Fruit fly (Drosophila melanogaster) whole organism, embryonic: ENCODE measurements around the gene Vps2.

ENCODE experiments used
- ATbp ChIP-seq: fragments of 200-800 bp; sonication (Bioruptor generic); optimal IDR thresholded peaks from 2 replicates; lab custom pipeline; 2017; ENCODE audit warnings: missing biosample characterization, mild to moderate bottlenecking, missing genetic modification characterization, missing genetic modification reagents
- Blimp-1 ChIP-seq: fragments of 200-800 bp; sonication (Bioruptor generic); optimal IDR thresholded peaks from 3 replicates; lab custom pipeline; 2018; ENCODE audit warnings: missing biosample characterization, missing genetic modification characterization, mild to moderate bottlenecking, moderate library complexity, missing genetic modification reagents
- CG10267 ChIP-seq: fragments of 200-800 bp; sonication (Bioruptor generic); optimal IDR thresholded peaks from 2 replicates; lab custom pipeline; 2018; ENCODE audit warnings: missing biosample characterization, mild to moderate bottlenecking, missing genetic modification characterization, moderate library complexity
- CG10565 ChIP-seq: fragments of 200-800 bp; sonication (Bioruptor generic); optimal IDR thresholded peaks from 3 replicates; lab custom pipeline; 2016; ENCODE audit warnings: missing biosample characterization, mild to moderate bottlenecking, missing genetic modification characterization
- CG10979 ChIP-seq: fragments of 200-800 bp; sonication (Bioruptor generic); optimal IDR thresholded peaks from 2 replicates; lab custom pipeline; 2018; ENCODE audit warnings: missing biosample characterization, mild to moderate bottlenecking, missing genetic modification characterization, moderate library complexity
- CG11093 ChIP-seq: fragments of 200-800 bp; sonication (Bioruptor generic); IDR thresholded peaks from 3 replicates; pipeline ENCODE4 v1.3.6; 2022; ENCODE audit warnings: missing biosample characterization, missing genetic modification characterization
- CG11247 ChIP-seq: fragments of 200-800 bp; sonication (Bioruptor generic); IDR thresholded peaks from 2 replicates; pipeline ENCODE4 v1.3.6; 2022; ENCODE audit warnings: missing biosample characterization, missing genetic modification characterization
- CG11504 ChIP-seq: fragments of 200-800 bp; sonication (Bioruptor generic); optimal IDR thresholded peaks from 3 replicates; lab custom pipeline; 2019; ENCODE audit warnings: missing biosample characterization, mild to moderate bottlenecking, missing genetic modification characterization, moderate library complexity
- CG11695 ChIP-seq: fragments of 200-800 bp; sonication (Bioruptor generic); IDR thresholded peaks from 3 replicates; pipeline ENCODE4 v1.3.6; 2022; ENCODE audit warnings: missing biosample characterization, missing genetic modification characterization
- CG13775 ChIP-seq: fragments of 200-800 bp; sonication (Bioruptor generic); optimal IDR thresholded peaks from 3 replicates; lab custom pipeline; 2017; ENCODE audit warnings: missing biosample characterization, mild to moderate bottlenecking, missing genetic modification characterization
- CG1529 ChIP-seq: fragments of 200-800 bp; sonication (Bioruptor generic); optimal IDR thresholded peaks from 3 replicates; lab custom pipeline; 2018; ENCODE audit warnings: missing biosample characterization, missing genetic modification characterization
- CG1603 ChIP-seq: fragments of 200-800 bp; sonication (Bioruptor generic); optimal IDR thresholded peaks from 2 replicates; lab custom pipeline; 2019; ENCODE audit warnings: missing biosample characterization, mild to moderate bottlenecking, missing genetic modification characterization, moderate library complexity
- CG17328 ChIP-seq: fragments of 200-800 bp; sonication (Bioruptor generic); IDR thresholded peaks from 2 replicates; pipeline ENCODE4 v1.3.6; 2022; ENCODE audit warnings: missing biosample characterization, missing genetic modification characterization
- CG17361 ChIP-seq: fragments of 200-800 bp; sonication (Bioruptor generic); IDR thresholded peaks from 3 replicates; pipeline ENCODE4 v1.3.6; 2022; ENCODE audit warnings: missing biosample characterization, missing genetic modification characterization
- CG18476 ChIP-seq: fragments of 200-800 bp; sonication (Bioruptor generic); optimal IDR thresholded peaks from 2 replicates; lab custom pipeline; 2016; ENCODE audit warnings: missing biosample characterization, mild to moderate bottlenecking, missing genetic modification characterization
- CG31441 ChIP-seq: fragments of 200-800 bp; sonication (Bioruptor generic); IDR thresholded peaks from 2 replicates; pipeline ENCODE4 v1.3.6; 2022; ENCODE audit warnings: missing biosample characterization, missing genetic modification characterization
- CG3726 ChIP-seq: fragments of 200-800 bp; sonication (Bioruptor generic); IDR thresholded peaks from 3 replicates; pipeline ENCODE4, ENCODE4 v1.3.6; 2022; ENCODE audit warnings: missing biosample characterization, missing genetic modification characterization
- CG3847 ChIP-seq: fragments of 200-800 bp; sonication (Bioruptor generic); IDR thresholded peaks from 2 replicates; pipeline ENCODE4 v1.3.6; 2022; ENCODE audit warnings: missing biosample characterization, missing genetic modification characterization
- Dbx ChIP-seq: fragments of 200-800 bp; sonication (Bioruptor generic); IDR thresholded peaks from 3 replicates; pipeline ENCODE4 v1.3.6; 2022; ENCODE audit warnings: missing biosample characterization, missing genetic modification characterization
- Dek ChIP-seq: fragments of 200-800 bp; sonication (Bioruptor generic); optimal IDR thresholded peaks from 3 replicates; lab custom pipeline; 2019; ENCODE audit warnings: missing biosample characterization, mild to moderate bottlenecking, missing genetic modification characterization, moderate library complexity
- Dip2 ChIP-seq: fragments of 200-800 bp; sonication (Bioruptor generic); IDR thresholded peaks from 2 replicates; pipeline ENCODE4 v1.3.6; 2022; ENCODE audit warnings: missing biosample characterization, missing genetic modification characterization
- Hey ChIP-seq: fragments of 200-800 bp; sonication (Bioruptor generic); optimal IDR thresholded peaks from 3 replicates; lab custom pipeline; 2018; ENCODE audit warnings: missing biosample characterization, mild to moderate bottlenecking, missing genetic modification characterization
- Hr51 ChIP-seq, 2 experiments: fragments of 200-800 bp; sonication (Bioruptor generic); optimal IDR thresholded peaks; 2 replicates in 1 of 2; 3 replicates in 1 of 2; lab custom pipeline; 2016 to 2018; ENCODE audit warnings: missing biosample characterization in 2 of 2, missing genetic modification characterization in 2 of 2, mild to moderate bottlenecking in 1 of 2, moderate library complexity in 1 of 2
- MTF-1 ChIP-seq: fragments of 200-800 bp; sonication (Bioruptor generic); optimal IDR thresholded peaks from 2 replicates; lab custom pipeline; 2018; ENCODE audit warnings: missing biosample characterization, mild to moderate bottlenecking, missing genetic modification characterization, borderline replicate concordance
- Mrtf ChIP-seq: fragments of 200-800 bp; sonication (Bioruptor generic); IDR thresholded peaks from 3 replicates; pipeline ENCODE4 v1.3.6; 2022; ENCODE audit warnings: missing biosample characterization, missing genetic modification characterization
- Myb ChIP-seq: fragments of 200-800 bp; sonication (Bioruptor generic); optimal IDR thresholded peaks from 2 replicates; lab custom pipeline; 2016; ENCODE audit warnings: missing biosample characterization, missing genetic modification characterization
- Sox100B ChIP-seq: fragments of 200-800 bp; sonication (Bioruptor generic); optimal IDR thresholded peaks from 3 replicates; lab custom pipeline; 2018; ENCODE audit warnings: missing biosample characterization, mild to moderate bottlenecking, missing genetic modification characterization
- Spps ChIP-seq: fragments of 200-800 bp; sonication (Bioruptor generic); optimal IDR thresholded peaks from 2 replicates; lab custom pipeline; 2018; ENCODE audit warnings: missing biosample characterization, mild to moderate bottlenecking, missing genetic modification characterization
- Sry-δ ChIP-seq: fragments of 200-800 bp; sonication (Bioruptor generic); optimal IDR thresholded peaks from 2 replicates; lab custom pipeline; 2016; ENCODE audit warnings: missing biosample characterization, missing genetic modification characterization
- bbx ChIP-seq: fragments of 200-800 bp; sonication (Bioruptor generic); IDR thresholded peaks from 2 replicates; pipeline ENCODE4 v1.3.6; 2022; ENCODE audit warnings: missing biosample characterization, missing genetic modification characterization; ENCODE audit not compliant: partially characterized antibody
- bowl ChIP-seq: fragments of 200-800 bp; sonication (Bioruptor generic); IDR thresholded peaks from 2 replicates; pipeline ENCODE4 v1.3.6; 2022; ENCODE audit warnings: missing biosample characterization, missing genetic modification characterization
- cad ChIP-seq: fragments of >200 bp; optimal IDR thresholded peaks from 2 replicates; lab custom pipeline; 2017; ENCODE audit warnings: missing biosample characterization, missing genetic modification characterization
- caup ChIP-seq: fragments of 200-800 bp; sonication (Bioruptor generic); optimal IDR thresholded peaks from 3 replicates; lab custom pipeline; 2017; ENCODE audit warnings: missing biosample characterization, mild to moderate bottlenecking, missing genetic modification characterization, moderate library complexity; ENCODE audit not compliant: severe bottlenecking
- dpn ChIP-seq, 2 experiments: fragments of 200-800 bp; sonication (Bioruptor generic); optimal IDR thresholded peaks; 3 replicates each; lab custom pipeline; 2016; ENCODE audit warnings: missing biosample characterization in 2 of 2, missing genetic modification characterization in 2 of 2
- fd96Cb ChIP-seq: fragments of 200-800 bp; sonication (Bioruptor generic); optimal IDR thresholded peaks from 2 replicates; lab custom pipeline; 2018; ENCODE audit warnings: missing biosample characterization, mild to moderate bottlenecking, missing genetic modification characterization, moderate library complexity
- gsb ChIP-seq: fragments of 200-800 bp; sonication (Bioruptor generic); IDR thresholded peaks from 2 replicates; pipeline ENCODE4 v1.3.6; 2022; ENCODE audit warnings: missing biosample characterization, missing genetic modification characterization
- ind ChIP-seq: fragments of 200-800 bp; sonication (Bioruptor generic); optimal IDR thresholded peaks from 3 replicates; lab custom pipeline; 2016; ENCODE audit warnings: missing biosample characterization, missing genetic modification characterization
- inv ChIP-seq: fragments of 200-800 bp; sonication (Bioruptor generic); IDR thresholded peaks from 2 replicates; pipeline ENCODE4 v1.3.6; 2022; ENCODE audit warnings: missing biosample characterization, missing genetic modification characterization; ENCODE audit not compliant: partially characterized antibody
- jing ChIP-seq: fragments of 200-800 bp; sonication (Bioruptor generic); optimal IDR thresholded peaks from 2 replicates; lab custom pipeline; 2018; ENCODE audit warnings: missing biosample characterization, mild to moderate bottlenecking, missing genetic modification characterization
- kah ChIP-seq: fragments of 200-800 bp; sonication (Bioruptor generic); optimal IDR thresholded peaks from 2 replicates; lab custom pipeline; 2018; ENCODE audit warnings: missing biosample characterization, mild to moderate bottlenecking, missing genetic modification characterization
- lilli ChIP-seq: fragments of 200-800 bp; sonication (Bioruptor generic); optimal IDR thresholded peaks from 3 replicates; lab custom pipeline; 2016; ENCODE audit warnings: missing biosample characterization, missing genetic modification characterization
- luna ChIP-seq: fragments of 200-800 bp; sonication (Bioruptor generic); optimal IDR thresholded peaks from 2 replicates; lab custom pipeline; 2016; ENCODE audit warnings: missing biosample characterization, missing genetic modification characterization
- nau ChIP-seq: fragments of 200-800 bp; sonication (Bioruptor generic); optimal IDR thresholded peaks from 3 replicates; lab custom pipeline; 2017; ENCODE audit warnings: missing biosample characterization, mild to moderate bottlenecking, missing genetic modification characterization, missing genetic modification reagents
- nerfin-1 ChIP-seq: fragments of 200-800 bp; sonication (Bioruptor generic); optimal IDR thresholded peaks from 3 replicates; lab custom pipeline; 2019; ENCODE audit warnings: missing biosample characterization, mild to moderate bottlenecking, missing genetic modification characterization, moderate library complexity
- prd ChIP-seq, 3 experiments: fragments of >200 bp in 2 of 3; fragments of 200-800 bp in 1 of 3; sonication (Bioruptor generic) in 1 of 3; optimal IDR thresholded peaks in 2 of 3; IDR thresholded peaks in 1 of 3; 2 replicates in 2 of 3; 3 replicates in 1 of 3; pipeline versions ENCODE4 v1.3.6 to Lab custom; 2017 to 2022; ENCODE audit warnings: missing biosample characterization in 1 of 3, missing genetic modification characterization in 1 of 3
- run ChIP-seq: fragments of 200-800 bp; sonication (Bioruptor generic); optimal IDR thresholded peaks from 3 replicates; lab custom pipeline; 2018; ENCODE audit warnings: missing biosample characterization, mild to moderate bottlenecking, missing genetic modification characterization
- z ChIP-seq: fragments of 200-800 bp; sonication (Bioruptor generic); IDR thresholded peaks from 3 replicates; pipeline ENCODE4 v1.3.6; 2022; ENCODE audit warnings: missing biosample characterization, missing genetic modification characterization
- zf30C ChIP-seq: fragments of 200-800 bp; sonication (Bioruptor generic); optimal IDR thresholded peaks from 3 replicates; lab custom pipeline; 2018; ENCODE audit warnings: missing biosample characterization, mild to moderate bottlenecking, missing genetic modification characterization

Gene Vps2

dm6 chr3R:26098502-26099210, 46.0 kb downstream of the Vps2 start, which contains the start of gene dysf (continued):
- TF ChIP-seq Dek (peak; percentile 8), Myb (GFP tag; lab: Kevin White, UChicago) (no peak), CG11695 (GFP tag; lab: Robert Waterston, UW) (peak; percentile 72), CG17328 (GFP tag; lab: Robert Waterston, UW) (peak; percentile 40; the same call in 1 of the 2 replicates), Hey (no peak), ind (GFP tag; lab: Kevin White, UChicago) (peak; percentile 20), nerfin-1 (tag; lab: Kevin White, UChicago) (peak; percentile 60), caup (GFP tag; lab: Kevin White, UChicago) (peak; percentile 25), CG10565 (no peak), Sry-δ (no peak), CG1603 (tag; lab: Kevin White, UChicago) (no peak), CG3847 (GFP tag; lab: Robert Waterston, UW) (peak; percentile 46; the same call in 1 of the 2 replicates), CG13775 (peak; percentile 71), CG11093 (GFP tag; lab: Robert Waterston, UW) (no peak), Dbx (GFP tag; lab: Robert Waterston, UW) (0 out of 3 replicates have a peak, but pooled peaks have one; percentile 11), lilli (GFP tag; lab: Kevin White, UChicago) (no peak), CG18476 (GFP tag; lab: Kevin White, UChicago) (peak; percentile 47), Spps (tag; lab: Kevin White, UChicago) (peak; percentile 54), zf30C (GFP tag; lab: Kevin White, UChicago) (peak; percentile 84), Hr51 (GFP tag; optimal IDR thresholded peaks at IDR 0.05; lab: Kevin White, UChicago) (peak in 1 of 2 experiments; percentile 83), CG3726 (no peak), gsb (GFP tag; lab: Robert Waterston, UW) (no peak), nau (GFP tag; lab: Kevin White, UChicago) (no peak), Sox100B (GFP tag; lab: Kevin White, UChicago) (peak; percentile 85), Blimp-1 (GFP tag; lab: Kevin White, UChicago) (peak; percentile 71), run (tag; lab: Kevin White, UChicago) (no peak), CG31441 (GFP tag; lab: Robert Waterston, UW) (peak; percentile 90), Dip2 (GFP tag; lab: Robert Waterston, UW) (no peak), CG10979 (tag; lab: Kevin White, UChicago) (peak; percentile 89), CG1529 (GFP tag; lab: Kevin White, UChicago) (no peak), Mrtf (GFP tag; lab: Robert Waterston, UW) (no peak), CG17361 (GFP tag; lab: Robert Waterston, UW) (peak; percentile 94), inv (no peak), jing (GFP tag; lab: Kevin White, UChicago) (no peak), bbx (no peak), bowl (GFP tag; lab: Robert Waterston, UW) (no peak), CG11504 (tag; lab: Kevin White, UChicago) (peak; percentile 86), kah (GFP tag; lab: Kevin White, UChicago) (no peak), fd96Cb (tag; lab: Kevin White, UChicago) (peak; percentile 76), dpn (GFP tag; optimal IDR thresholded peaks at IDR 0.05; lab: Kevin White, UChicago) (peak in 1 of 2 experiments; percentile 48), z (GFP tag; lab: Robert Waterston, UW) (no peak), cad (GFP tag; lab: Kevin White, UChicago) (no peak), CG11247 (GFP tag; lab: Robert Waterston, UW) (no peak), luna (no peak), prd (optimal IDR thresholded peaks at IDR 0.05; lab: Kevin White, UChicago) (no peak), prd (GFP tag; IDR thresholded peaks at IDR 0.05; lab: Robert Waterston, UW) (peak; percentile 72), CG10267 (peak; percentile 80), ATbp (GFP tag; lab: Kevin White, UChicago) (no peak), MTF-1 (GFP tag; lab: Kevin White, UChicago) (no peak)
